Worm (Caenorhabditis elegans): ENCODE data around the gene K06H7.2.

DNA sequence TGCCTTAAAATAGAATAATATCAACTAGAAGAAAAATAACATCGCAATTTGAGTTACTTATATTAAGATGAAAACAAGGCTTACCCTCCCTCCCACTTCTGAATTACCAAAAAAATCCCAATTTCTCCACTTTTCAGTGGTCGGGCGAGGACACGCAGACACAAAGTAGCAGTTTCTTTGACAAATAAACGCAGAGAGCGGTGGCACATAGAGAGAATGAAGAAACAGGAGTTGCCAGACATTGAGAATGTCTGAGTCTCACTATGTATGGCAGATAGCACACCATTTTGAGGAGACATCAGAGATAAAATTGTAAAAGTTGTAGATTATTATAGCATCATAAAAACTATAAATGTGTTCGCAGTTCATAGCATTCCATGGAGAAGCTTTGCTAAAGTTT, 31.9 kb downstream of the K06H7.2 start:
- TF ChIP-seq skn-1 (tag; optimal IDR thresholded peaks at IDR 0.05), result no peak
- no peak for TF ChIP-seq alr-1 (tag; optimal IDR thresholded peaks at IDR 0.05)
- no peak for TF ChIP-seq sem-4 (tag; optimal IDR thresholded peaks at IDR 0.05)
- no peak for TF ChIP-seq unc-62 (GFP tag; optimal IDR thresholded peaks at IDR 0.05)
- no peak for TF ChIP-seq ZK546.5 (tag; optimal IDR thresholded peaks at IDR 0.05)
- peak; percentile 26 for TF ChIP-seq nhr-25 (tag; optimal IDR thresholded peaks at IDR 0.05)
- peak; percentile 53 for TF ChIP-seq egl-27 (tag; optimal IDR thresholded peaks at IDR 0.05)
- no peak for TF ChIP-seq nhr-11 (tag; optimal IDR thresholded peaks at IDR 0.05)
- TF ChIP-seq snpc-4 (tag; optimal IDR thresholded peaks at IDR 0.05), result no peak
- peak; percentile 80 for TF ChIP-seq nhr-6 (tag; optimal IDR thresholded peaks at IDR 0.05)
- TF ChIP-seq ceh-82 (tag; optimal IDR thresholded peaks at IDR 0.05), result no peak
- peak; percentile 62 to 81 for TF ChIP-seq lsy-2 (tag; optimal IDR thresholded peaks at IDR 0.05)
- peak; percentile 32 for TF ChIP-seq gmeb-1 (tag; optimal IDR thresholded peaks at IDR 0.05)
- TF ChIP-seq F13H6.1 (tag; optimal IDR thresholded peaks at IDR 0.05), result peak; percentile 67
